Fruit fly (Drosophila melanogaster): ENCODE results near the gene CG7131.

Gene CG7131

dm6 chr3R:18311368-18311919, 22.9 kb upstream of the CG7131 start:
- TF ChIP-seq Oli (tag; optimal IDR thresholded peaks at IDR 0.05) (no peak), Sin3A (optimal IDR thresholded peaks at IDR 0.05) (no peak), sqz (GFP tag; optimal IDR thresholded peaks at IDR 0.05) (peak; percentile 25), CG7786 (GFP tag; optimal IDR thresholded peaks at IDR 0.05) (peak; percentile 12), NFAT (GFP tag; IDR thresholded peaks at IDR 0.05) (peak; percentile 57), croc (GFP tag; conservative IDR thresholded peaks at IDR 0.05) (no peak; the same call in 1 of the 3 replicates), Dip3 (GFP tag; optimal IDR thresholded peaks at IDR 0.05) (peak; percentile 46), ci (GFP tag; IDR thresholded peaks at IDR 0.05) (peak; percentile 86), H15 (GFP tag; IDR thresholded peaks at IDR 0.05) (peak; percentile 36; the same call in 1 of the 3 replicates), psq (GFP tag; optimal IDR thresholded peaks at IDR 0.05) (peak; percentile 87), HmgD (GFP tag; optimal IDR thresholded peaks at IDR 0.05) (no peak), CG2712 (tag; optimal IDR thresholded peaks at IDR 0.05) (peak; percentile 70), Dp (GFP tag; optimal IDR thresholded peaks at IDR 0.05) (no peak), CG10565 (GFP tag; optimal IDR thresholded peaks at IDR 0.05) (no peak), CG16863 (GFP tag; optimal IDR thresholded peaks at IDR 0.05) (peak; percentile 22), CG11456 (GFP tag; IDR thresholded peaks at IDR 0.05) (no peak), sr (GFP tag; IDR thresholded peaks at IDR 0.05) (peak; percentile 30; the same call in 1 of the 3 replicates), CG12236 (GFP tag; optimal IDR thresholded peaks at IDR 0.05) (no peak), tio (GFP tag; optimal IDR thresholded peaks at IDR 0.05) (peak; percentile 62), disco-r (GFP tag; optimal IDR thresholded peaks at IDR 0.05) (peak; percentile 5), ranshi (GFP tag; IDR thresholded peaks at IDR 0.05) (peak; percentile 36; the same call in 1 of the 2 replicates), CG6175 (GFP tag; IDR thresholded peaks at IDR 0.05) (peak; percentile 76; the same call in 2 of the 3 replicates), sima (GFP tag; optimal IDR thresholded peaks at IDR 0.05) (no peak), cg (GFP tag; optimal IDR thresholded peaks at IDR 0.05) (peak; percentile 55), CG2678 (tag; optimal IDR thresholded peaks at IDR 0.05) (peak; percentile 81), sim (GFP tag; IDR thresholded peaks at IDR 0.05) (no peak), CG7839 (tag; optimal IDR thresholded peaks at IDR 0.05) (peak; percentile 76), nom (GFP tag; optimal IDR thresholded peaks at IDR 0.05) (peak; percentile 45), TFAM (GFP tag; optimal IDR thresholded peaks at IDR 0.05) (peak; percentile 65), CG13287 (GFP tag; IDR thresholded peaks at IDR 0.05; ENCODE audit: partially characterized antibody) (no peak; the same call in 1 of the 2 replicates), az2 (GFP tag; optimal IDR thresholded peaks at IDR 0.05) (peak; percentile 14), cwo (GFP tag; optimal IDR thresholded peaks at IDR 0.05) (no peak), sd (tag; optimal IDR thresholded peaks at IDR 0.05) (peak; percentile 25), usp (GFP tag; optimal IDR thresholded peaks at IDR 0.05) (no peak), Meics (GFP tag; optimal IDR thresholded peaks at IDR 0.05) (peak; percentile 78), Nf-YB (GFP tag; optimal IDR thresholded peaks at IDR 0.05) (peak; percentile 61), ap (GFP tag; IDR thresholded peaks at IDR 0.05) (no peak), ftz-f1 (GFP tag; optimal IDR thresholded peaks at IDR 0.05) (peak; percentile 83), zfh2 (GFP tag; optimal IDR thresholded peaks at IDR 0.05) (no peak), CG1233 (GFP tag; optimal IDR thresholded peaks at IDR 0.05) (peak; percentile 1), NK7.1 (GFP tag; optimal IDR thresholded peaks at IDR 0.05) (no peak), CG4617 (GFP tag; optimal IDR thresholded peaks at IDR 0.05; ENCODE audit: borderline replicate concordance) (no peak), sna (GFP tag; IDR thresholded peaks at IDR 0.05; ENCODE audit: partially characterized antibody) (no peak), H2.0 (GFP tag; IDR thresholded peaks at IDR 0.05) (0 out of 2 replicates have a peak, but pooled peaks have one; percentile 16), crc (GFP tag; optimal IDR thresholded peaks at IDR 0.05) (peak; percentile 9), CG15601 (tag; optimal IDR thresholded peaks at IDR 0.05) (peak; percentile 64), CG13624 (GFP tag; optimal IDR thresholded peaks at IDR 0.05) (no peak), Doc2 (GFP tag; IDR thresholded peaks at IDR 0.05) (no peak), Hr39 (optimal IDR thresholded peaks at IDR 0.05) (no peak), sug (tag; optimal IDR thresholded peaks at IDR 0.05) (peak; percentile 23), CG1024 (GFP tag; IDR thresholded peaks at IDR 0.05) (no peak)

Measured in whole organism, embryonic.